Fruit fly (Drosophila melanogaster): ENCODE results near the gene ZnT77C.

dm6 chr3L:20487649-20488048 lies 7.1 kb downstream of the ZnT77C start:
- no peak for TF ChIP-seq CTCF (optimal IDR thresholded peaks at IDR 0.05)
- no peak for TF ChIP-seq CG8478 (optimal IDR thresholded peaks at IDR 0.05)

All from S2 (cell line).